Fruit fly (Drosophila melanogaster) whole organism, wandering third instar larva: ENCODE measurements around the gene CG12951.

Experiments used
- Abd-B ChIP-seq: fragments of >200 bp; optimal IDR thresholded peaks from 2 replicates; lab custom pipeline; 2017; ENCODE audit warnings: missing biosample characterization, missing genetic modification characterization
- CG32264 ChIP-seq: fragments of 200-800 bp; sonication (Bioruptor generic); optimal IDR thresholded peaks from 2 replicates; lab custom pipeline; 2016; ENCODE audit warnings: missing biosample characterization, missing genetic modification characterization
- CG9705 ChIP-seq: fragments of 200-800 bp; sonication (Bioruptor generic); optimal IDR thresholded peaks from 2 replicates; lab custom pipeline; 2018; ENCODE audit warnings: missing biosample characterization, mild to moderate bottlenecking, missing genetic modification characterization
- CrebA ChIP-seq: fragments of 200-800 bp; sonication (Bioruptor generic); optimal IDR thresholded peaks from 2 replicates; lab custom pipeline; 2016; ENCODE audit warnings: missing biosample characterization, mild to moderate bottlenecking, missing genetic modification characterization, borderline replicate concordance
- Dfd ChIP-seq: fragments of >200 bp; optimal IDR thresholded peaks from 2 replicates; lab custom pipeline; 2017; ENCODE audit warnings: missing biosample characterization, missing genetic modification characterization
- Dif ChIP-seq: fragments of 200-275, 200-300 bp; sonication (Bioruptor generic); optimal IDR thresholded peaks from 2 replicates; lab custom pipeline; 2018; ENCODE audit warnings: missing biosample characterization, missing genetic modification characterization; ENCODE audit not compliant: partially characterized antibody
- GATAd ChIP-seq: sonication (Bioruptor generic); optimal IDR thresholded peaks from 2 replicates; lab custom pipeline; 2016; ENCODE audit warnings: missing biosample characterization, missing genetic modification characterization
- HLH106 ChIP-seq: fragments of 200-800 bp; optimal IDR thresholded peaks from 3 replicates; lab custom pipeline; 2019; ENCODE audit warnings: missing biosample characterization, mild to moderate bottlenecking, missing genetic modification characterization, moderate library complexity
- Hnf4 ChIP-seq: fragments of 200-800 bp; sonication (Bioruptor generic); optimal IDR thresholded peaks from 2 replicates; lab custom pipeline; 2016; ENCODE audit warnings: missing biosample characterization, mild to moderate bottlenecking, missing genetic modification characterization
- Hr78 ChIP-seq: fragments of >200 bp; optimal IDR thresholded peaks from 2 replicates; lab custom pipeline; 2017; ENCODE audit warnings: missing biosample characterization, missing genetic modification characterization
- Hr83 ChIP-seq: fragments of 200-300 bp; sonication (Bioruptor generic); optimal IDR thresholded peaks from 2 replicates; lab custom pipeline; 2016; ENCODE audit warnings: missing biosample characterization, mild to moderate bottlenecking, missing genetic modification characterization, moderate library complexity; ENCODE audit not compliant: poor library complexity, severe bottlenecking
- Jra ChIP-seq: sonication (Bioruptor generic); optimal IDR thresholded peaks from 2 replicates; lab custom pipeline; 2016; ENCODE audit warnings: missing biosample characterization, missing genetic modification characterization
- Mio ChIP-seq: sonication (Bioruptor generic); optimal IDR thresholded peaks from 2 replicates; lab custom pipeline; 2016; ENCODE audit warnings: missing biosample characterization, missing genetic modification characterization
- Myc ChIP-seq: fragments of >200 bp; optimal IDR thresholded peaks from 2 replicates; lab custom pipeline; 2017
- N ChIP-seq: fragments of >200 bp; optimal IDR thresholded peaks from 2 replicates; lab custom pipeline; 2018; ENCODE audit warnings: missing biosample characterization, missing external identifiers, missing genetic modification characterization
- OdsH ChIP-seq: fragments of 200-800 bp; sonication (Bioruptor generic); optimal IDR thresholded peaks from 2 replicates; lab custom pipeline; 2016; ENCODE audit warnings: missing biosample characterization, mild to moderate bottlenecking, missing genetic modification characterization
- Rel ChIP-seq, 2 experiments: fragments of 200-800 bp; sonication (Bioruptor generic) in 1 of 2; optimal IDR thresholded peaks; 2 replicates in 1 of 2; 3 replicates in 1 of 2; lab custom pipeline; 2016 to 2019; ENCODE audit warnings: mild to moderate bottlenecking in 2 of 2, missing biosample characterization in 2 of 2, missing genetic modification characterization in 2 of 2, moderate library complexity in 1 of 2
- Sp1 ChIP-seq: fragments of 200-800 bp; sonication (Bioruptor generic); optimal IDR thresholded peaks from 3 replicates; lab custom pipeline; 2019; ENCODE audit warnings: missing biosample characterization, mild to moderate bottlenecking, missing genetic modification characterization, moderate library complexity
- Vsx2 ChIP-seq: fragments of 200-300, 225-300 bp; sonication (Bioruptor generic); optimal IDR thresholded peaks from 2 replicates; lab custom pipeline; 2018; ENCODE audit warnings: missing biosample characterization, missing genetic modification characterization; ENCODE audit not compliant: partially characterized antibody
- br ChIP-seq: fragments of 200-800 bp; sonication (Bioruptor generic); optimal IDR thresholded peaks from 2 replicates; lab custom pipeline; 2016; ENCODE audit warnings: missing biosample characterization, missing genetic modification characterization
- brk ChIP-seq: fragments of 200-800 bp; sonication (Bioruptor generic); optimal IDR thresholded peaks from 2 replicates; lab custom pipeline; 2016; ENCODE audit warnings: missing biosample characterization, mild to moderate bottlenecking, missing genetic modification characterization
- dl ChIP-seq, 2 experiments: fragments of 175-275, 200-275 bp in 1 of 2; fragments of 200-275 bp in 1 of 2; sonication (Bioruptor generic); optimal IDR thresholded peaks; lab custom pipeline; 2018; ENCODE audit warnings: mild to moderate bottlenecking in 2 of 2, missing biosample characterization in 2 of 2, missing genetic modification characterization in 2 of 2, moderate library complexity in 2 of 2; ENCODE audit not compliant: partially characterized antibody in 2 of 2, insufficient read depth in 1 of 2
- dmrt93B ChIP-seq: fragments of 200-800 bp; sonication (Bioruptor generic); optimal IDR thresholded peaks from 2 replicates; lab custom pipeline; 2018; ENCODE audit warnings: missing biosample characterization, mild to moderate bottlenecking, missing genetic modification characterization
- dsf ChIP-seq: sonication (Bioruptor generic); optimal IDR thresholded peaks from 2 replicates; lab custom pipeline; 2016; ENCODE audit warnings: missing biosample characterization, missing genetic modification characterization, borderline replicate concordance
- ey ChIP-seq: fragments of 200-800 bp; sonication (Bioruptor generic); optimal IDR thresholded peaks from 2 replicates; lab custom pipeline; 2016; ENCODE audit warnings: missing biosample characterization, missing genetic modification characterization
- foxo ChIP-seq, 2 experiments: fragments of 200-800 bp; sonication (Bioruptor generic); optimal IDR thresholded peaks; 2 replicates in 1 of 2; 3 replicates in 1 of 2; lab custom pipeline; 2016 to 2017; ENCODE audit warnings: missing biosample characterization in 2 of 2, missing genetic modification characterization in 2 of 2
- fru ChIP-seq: fragments of 200-800 bp; sonication (Bioruptor generic); optimal IDR thresholded peaks from 3 replicates; lab custom pipeline; 2016; ENCODE audit warnings: missing biosample characterization, mild to moderate bottlenecking, missing genetic modification characterization
- h ChIP-seq: fragments of 200-800 bp; sonication (Bioruptor generic); optimal IDR thresholded peaks from 3 replicates; lab custom pipeline; 2016; ENCODE audit warnings: missing biosample characterization, mild to moderate bottlenecking, missing genetic modification characterization
- jim ChIP-seq: fragments of 175-275, 200-325 bp; sonication (Bioruptor generic); optimal IDR thresholded peaks from 2 replicates; lab custom pipeline; 2016; ENCODE audit warnings: missing biosample characterization, mild to moderate bottlenecking, missing genetic modification characterization
- lola ChIP-seq: fragments of >200 bp; optimal IDR thresholded peaks from 2 replicates; lab custom pipeline; 2017; ENCODE audit warnings: missing biosample characterization, missing genetic modification characterization
- pan ChIP-seq: fragments of >200 bp; optimal IDR thresholded peaks from 2 replicates; lab custom pipeline; 2017
- psq ChIP-seq: fragments of 200-800 bp; sonication (Bioruptor generic); optimal IDR thresholded peaks from 3 replicates; lab custom pipeline; 2017; ENCODE audit warnings: missing biosample characterization, mild to moderate bottlenecking, missing genetic modification characterization, moderate library complexity
- rgr ChIP-seq: fragments of 200-800 bp; sonication (Bioruptor generic); optimal IDR thresholded peaks from 3 replicates; lab custom pipeline; 2016; ENCODE audit warnings: missing biosample characterization, mild to moderate bottlenecking, missing genetic modification characterization
- sage ChIP-seq: fragments of 200-800 bp; sonication (Bioruptor generic); optimal IDR thresholded peaks from 2 replicates; lab custom pipeline; 2016; ENCODE audit warnings: missing biosample characterization, mild to moderate bottlenecking, missing genetic modification characterization
- sv ChIP-seq: fragments of 200-800 bp; sonication (Bioruptor generic); optimal IDR thresholded peaks from 3 replicates; lab custom pipeline; 2016; ENCODE audit warnings: missing biosample characterization, missing genetic modification characterization
- tai ChIP-seq: sonication (Bioruptor generic); optimal IDR thresholded peaks from 2 replicates; lab custom pipeline; 2016; ENCODE audit warnings: missing biosample characterization, missing genetic modification characterization
- usp ChIP-seq: fragments of >200 bp; optimal IDR thresholded peaks from 2 replicates; lab custom pipeline; 2017; ENCODE audit warnings: missing biosample characterization, missing genetic modification characterization
- woc ChIP-seq: sonication (Bioruptor generic); optimal IDR thresholded peaks from 2 replicates; lab custom pipeline; 2016; ENCODE audit warnings: missing biosample characterization, mild to moderate bottlenecking, missing genetic modification characterization

Gene CG12951

dm6 chr3R:9344791-9345208 is 14.7 kb upstream of the CG12951 start:
- TF ChIP-seq Hr78 (GFP tag; lab: Kevin White, UChicago) (no peak), psq (GFP tag; lab: Kevin White, UChicago) (peak; percentile 4), fru (peak; percentile 39), foxo (GFP tag; optimal IDR thresholded peaks at IDR 0.05; lab: Kevin White, UChicago) (peak; percentile 28 to 35), rgr (GFP tag; lab: Kevin White, UChicago) (peak; percentile 40)

dm6 chr3R:9344186-9344790 is 14.2 kb upstream of the CG12951 start:
- TF ChIP-seq foxo (GFP tag; optimal IDR thresholded peaks at IDR 0.05; lab: Kevin White, UChicago) (no peak), h (GFP tag; lab: Kevin White, UChicago) (peak; percentile 44), tai (GFP tag; lab: Kevin White, UChicago) (no peak), CG9705 (GFP tag; lab: Kevin White, UChicago) (no peak), N (GFP tag; lab: Kevin White, UChicago) (no peak), Abd-B (GFP tag; lab: Kevin White, UChicago) (no peak), Dfd (GFP tag; lab: Kevin White, UChicago) (no peak), brk (GFP tag; lab: Kevin White, UChicago) (peak; percentile 9), Hnf4 (GFP tag; lab: Kevin White, UChicago) (peak; percentile 27), jim (no peak), Hr78 (GFP tag; lab: Kevin White, UChicago) (no peak), CrebA (peak; percentile 53), rgr (GFP tag; lab: Kevin White, UChicago) (no peak), dl (GFP tag; optimal IDR thresholded peaks at IDR 0.05; lab: Kevin White, UChicago; ENCODE audit: insufficient read depth in 1 of 2, partially characterized antibody in 2 of 2) (no peak), lola (GFP tag; lab: Kevin White, UChicago) (no peak), Myc (no peak), CG32264 (no peak), woc (no peak), HLH106 (tag; lab: Kevin White, UChicago) (no peak), Rel (GFP tag; optimal IDR thresholded peaks at IDR 0.05; lab: Kevin White, UChicago) (peak; percentile 16), Rel (tag; optimal IDR thresholded peaks at IDR 0.05; lab: Kevin White, UChicago) (peak; percentile 62), pan (no peak), Hr83 (GFP tag; lab: Kevin White, UChicago) (peak; percentile 13), OdsH (GFP tag; lab: Kevin White, UChicago) (no peak), Sp1 (GFP tag; lab: Kevin White, UChicago) (no peak), ey (GFP tag; lab: Kevin White, UChicago) (no peak), psq (GFP tag; lab: Kevin White, UChicago) (no peak), dsf (GFP tag; lab: Kevin White, UChicago) (no peak), usp (no peak), br (GFP tag; lab: Kevin White, UChicago) (no peak), Dif (GFP tag; lab: Kevin White, UChicago) (no peak), Vsx2 (GFP tag; lab: Kevin White, UChicago) (no peak), GATAd (no peak), Jra (no peak), Mio (GFP tag; lab: Kevin White, UChicago) (no peak), fru (no peak), sv (GFP tag; lab: Kevin White, UChicago) (no peak), dmrt93B (GFP tag; lab: Kevin White, UChicago) (no peak), sage (GFP tag; lab: Kevin White, UChicago) (peak; percentile 51)

DNA sequence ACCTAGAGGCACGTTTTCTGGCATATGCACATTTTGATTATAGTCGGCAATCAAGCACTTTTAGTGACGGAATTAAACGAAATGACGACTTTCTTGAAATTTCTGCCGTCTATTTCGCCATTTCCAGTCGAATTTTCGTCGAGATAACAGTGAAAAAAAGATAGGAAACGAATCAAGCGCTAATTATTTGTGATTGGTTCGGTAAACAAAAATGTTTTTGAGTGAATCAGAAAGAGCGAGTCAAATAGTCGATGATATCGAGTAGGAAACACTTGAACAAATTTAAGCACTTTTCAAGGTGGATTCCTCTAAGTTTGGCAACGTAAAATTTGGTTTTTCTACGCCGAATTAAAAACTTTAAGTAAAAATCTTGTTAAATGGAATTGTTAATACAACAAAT is 13.5 kb upstream of the CG12951 start:
- TF ChIP-seq Myc, result no peak
- no peak for TF ChIP-seq Abd-B (GFP tag; lab: Kevin White, UChicago)
- TF ChIP-seq h (GFP tag; lab: Kevin White, UChicago), result no peak
- no peak for TF ChIP-seq sage (GFP tag; lab: Kevin White, UChicago)
- no peak for TF ChIP-seq fru
- no peak for TF ChIP-seq OdsH (GFP tag; lab: Kevin White, UChicago)
- TF ChIP-seq Vsx2 (GFP tag; lab: Kevin White, UChicago), result no peak
- no peak for TF ChIP-seq dsf (GFP tag; lab: Kevin White, UChicago)
- no peak for TF ChIP-seq rgr (GFP tag; lab: Kevin White, UChicago)
- no peak for TF ChIP-seq Hr78 (GFP tag; lab: Kevin White, UChicago)
- TF ChIP-seq pan, result no peak
- TF ChIP-seq dmrt93B (GFP tag; lab: Kevin White, UChicago), result no peak
- no peak for TF ChIP-seq Dfd (GFP tag; lab: Kevin White, UChicago)
- TF ChIP-seq tai (GFP tag; lab: Kevin White, UChicago), result no peak
- no peak for TF ChIP-seq Dif (GFP tag; lab: Kevin White, UChicago)
- TF ChIP-seq Rel (GFP tag; optimal IDR thresholded peaks at IDR 0.05; lab: Kevin White, UChicago), result no peak
- no peak for TF ChIP-seq Rel (tag; optimal IDR thresholded peaks at IDR 0.05; lab: Kevin White, UChicago)
